Worm (Caenorhabditis elegans): Measurements from ENCODE around the gene Y82E9BR.14.
A peak's percentile ranks its signal among the peaks of the same experiment; 100 is the strongest.

Gene Y82E9BR.14

ce11 chrIII:1395355-1395754 lies 18.6 kb downstream of the Y82E9BR.14 start:
- TF ChIP-seq che-1 (tag; optimal IDR thresholded peaks at IDR 0.05) (no peak), ceh-18 (tag; optimal IDR thresholded peaks at IDR 0.05) (no peak), ceh-2 (tag; optimal IDR thresholded peaks at IDR 0.05) (no peak), hlh-30 (tag; optimal IDR thresholded peaks at IDR 0.05; ENCODE audit: insufficient read depth) (no peak), hlh-13 (GFP tag; optimal IDR thresholded peaks at IDR 0.05) (no peak), ceh-30 (tag; optimal IDR thresholded peaks at IDR 0.05) (no peak), fkh-6 (tag; optimal IDR thresholded peaks at IDR 0.05) (no peak), ceh-31 (tag; optimal IDR thresholded peaks at IDR 0.05) (no peak), ceh-19 (GFP tag; optimal IDR thresholded peaks at IDR 0.05) (no peak), madf-2 (tag; optimal IDR thresholded peaks at IDR 0.05) (no peak), ref-2 (tag; optimal IDR thresholded peaks at IDR 0.05) (no peak), pqm-1 (tag; optimal IDR thresholded peaks at IDR 0.05) (no peak)

- TF ChIP-seq elt-2 (tag; optimal IDR thresholded peaks at IDR 0.05) (peak; percentile 65), ets-4 (tag; optimal IDR thresholded peaks at IDR 0.05) (no peak)
Measured at ce11 chrIII:1392763-1393162, 21.2 kb downstream of the Y82E9BR.14 start.

ce11 chrIII:1391752-1392151 lies 22.2 kb downstream of the Y82E9BR.14 start, which contains the start of gene pals-17:
Gene pals-17, minus strand, starts transcription at chrIII:1391852.
- TF ChIP-seq ztf-16 (tag; optimal IDR thresholded peaks at IDR 0.05) (no peak), madf-2 (tag; optimal IDR thresholded peaks at IDR 0.05) (no peak), hlh-15 (tag; optimal IDR thresholded peaks at IDR 0.05) (no peak), ceh-45 (GFP tag; IDR thresholded peaks at IDR 0.05) (no peak), hlh-8 (tag; optimal IDR thresholded peaks at IDR 0.05) (no peak), ceh-48 (tag; optimal IDR thresholded peaks at IDR 0.05) (no peak), npax-4 (tag; optimal IDR thresholded peaks at IDR 0.05) (no peak), fax-1 (tag; optimal IDR thresholded peaks at IDR 0.05) (no peak), unc-42 (tag; optimal IDR thresholded peaks at IDR 0.05) (no peak)

ce11 chrIII:1389988-1390387 lies 23.9 kb downstream of the Y82E9BR.14 start:
- TF ChIP-seq fkh-10 (GFP tag; optimal IDR thresholded peaks at IDR 0.05), result no peak
- peak; percentile 86 for TF ChIP-seq elt-2 (tag; optimal IDR thresholded peaks at IDR 0.05)

- TF ChIP-seq ceh-9 (tag; optimal IDR thresholded peaks at IDR 0.05), result no peak
- TF ChIP-seq fkh-10 (GFP tag; optimal IDR thresholded peaks at IDR 0.05), result no peak
- no peak for TF ChIP-seq dve-1 (tag; optimal IDR thresholded peaks at IDR 0.05)
- no peak for TF ChIP-seq pag-3 (tag; optimal IDR thresholded peaks at IDR 0.05; ENCODE audit: borderline replicate concordance)
- TF ChIP-seq mec-3 (tag; optimal IDR thresholded peaks at IDR 0.05; ENCODE audit: borderline replicate concordance), result no peak
- TF ChIP-seq zip-5 (tag; optimal IDR thresholded peaks at IDR 0.05), result no peak
- TF ChIP-seq ref-2 (tag; optimal IDR thresholded peaks at IDR 0.05), result no peak
- TF ChIP-seq unc-86 (tag; optimal IDR thresholded peaks at IDR 0.05), result no peak
- TF ChIP-seq gmeb-2 (tag; optimal IDR thresholded peaks at IDR 0.05), result no peak
- TF ChIP-seq elt-4 (tag; optimal IDR thresholded peaks at IDR 0.05), result no peak
- no peak for TF ChIP-seq sdc-2 (tag; optimal IDR thresholded peaks at IDR 0.05)
Measured at ce11 chrIII:1388274-1389058, 25.4 kb downstream of the Y82E9BR.14 start, which contains the start of gene pals-20. Gene pals-20, minus strand, starts transcription at chrIII:1388324.

- TF ChIP-seq hlh-8 (tag; optimal IDR thresholded peaks at IDR 0.05) (no peak), che-1 (tag; optimal IDR thresholded peaks at IDR 0.05) (no peak), pha-4 (tag; optimal IDR thresholded peaks at IDR 0.05) (no peak), ref-2 (tag; optimal IDR thresholded peaks at IDR 0.05) (no peak), pag-3 (tag; optimal IDR thresholded peaks at IDR 0.05; ENCODE audit: borderline replicate concordance) (no peak), hlh-13 (GFP tag; optimal IDR thresholded peaks at IDR 0.05) (no peak), lim-6 (tag; optimal IDR thresholded peaks at IDR 0.05) (no peak), ets-4 (tag; optimal IDR thresholded peaks at IDR 0.05) (no peak), sdc-2 (tag; optimal IDR thresholded peaks at IDR 0.05) (no peak), ceh-18 (tag; optimal IDR thresholded peaks at IDR 0.05) (no peak), eyg-1 (tag; optimal IDR thresholded peaks at IDR 0.05) (no peak), ceh-30 (tag; optimal IDR thresholded peaks at IDR 0.05) (no peak), sox-4 (tag; optimal IDR thresholded peaks at IDR 0.05) (no peak)
Measured at ce11 chrIII:1384694-1385093, 29.2 kb downstream of the Y82E9BR.14 start.
